Worm (Caenorhabditis elegans) whole organism, midembryonic: Measurements from ENCODE around the gene srj-14.
"Not testable (repeated sequence)": the region's sequence is repeated elsewhere in the genome, so short reads cannot be mapped to it uniquely, and the experiment has no call there.

ENCODE experiments used
- T22C8.4 ChIP-seq: fragments of 200-800 bp; sonication (Bioruptor generic); IDR thresholded peaks from 2 replicates; pipeline ENCODE4 v1.3.6; 2022; ENCODE audit warnings: missing genetic modification characterization, missing compliant biosample characterization
- cog-1 ChIP-seq: sonication (generic microtip); optimal IDR thresholded peaks from 2 replicates; lab custom pipeline; 2016; ENCODE audit warnings: missing genetic modification characterization, missing compliant biosample characterization
- flt-1 ChIP-seq: fragments of 200-800 bp; sonication (Bioruptor generic); IDR thresholded peaks from 2 replicates; pipeline ENCODE4 v1.3.6; 2022; ENCODE audit warnings: missing genetic modification characterization, missing compliant biosample characterization
- klf-2 ChIP-seq: fragments of 200-800 bp; sonication (Bioruptor generic); conservative IDR thresholded peaks from 2 replicates; pipeline ENCODE4 v1.3.6; 2022; ENCODE audit warnings: missing genetic modification reagents, missing genetic modification characterization, missing compliant biosample characterization
- med-1 ChIP-seq: sonication (generic microtip); optimal IDR thresholded peaks from 2 replicates; lab custom pipeline; 2017; ENCODE audit warnings: missing genetic modification characterization, mild to moderate bottlenecking, missing compliant biosample characterization, antibody characterized with exemption, missing genetic modification reagents; ENCODE audit not compliant: insufficient read depth
- ref-1 ChIP-seq: fragments of 200-800 bp; sonication (Bioruptor generic); conservative IDR thresholded peaks from 2 replicates; pipeline ENCODE4 v1.3.6; 2022; ENCODE audit warnings: missing genetic modification reagents, missing genetic modification characterization, missing compliant biosample characterization
- tab-1 ChIP-seq: fragments of 200-800 bp; sonication (Bioruptor generic); IDR thresholded peaks from 2 replicates; pipeline ENCODE4 v1.3.6; 2022; ENCODE audit warnings: missing genetic modification characterization, missing compliant biosample characterization
- ztf-23 ChIP-seq: fragments of 200-800 bp; sonication (Bioruptor generic); IDR thresholded peaks from 2 replicates; pipeline ENCODE4 v1.3.6; 2022; ENCODE audit warnings: missing genetic modification reagents, missing genetic modification characterization, missing compliant biosample characterization
- ztf-29 ChIP-seq: fragments of 200-800 bp; sonication (Bioruptor generic); IDR thresholded peaks from 2 replicates; pipeline ENCODE4 v1.3.6; 2022; ENCODE audit warnings: missing genetic modification reagents, missing genetic modification characterization, missing compliant biosample characterization

srj-14 gene

DNA sequence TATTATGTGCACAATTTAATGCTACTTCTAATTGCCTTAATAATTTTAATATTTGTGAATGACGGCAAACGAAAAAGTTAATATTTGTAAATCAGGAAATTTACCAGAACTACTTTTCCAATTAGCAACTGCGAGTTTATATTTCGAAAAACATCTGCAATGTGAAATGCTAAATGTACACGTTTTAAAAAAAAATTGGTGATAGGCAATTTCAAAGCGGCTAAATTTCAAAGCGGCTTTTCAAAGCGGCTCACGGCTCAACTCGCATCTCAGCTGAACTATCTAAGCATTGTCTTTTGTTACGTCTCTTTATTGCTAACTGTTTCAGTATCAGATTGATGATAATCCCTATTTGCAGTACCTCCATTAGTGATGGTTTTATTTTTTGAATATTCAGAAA is 29.7 kb upstream of the srj-14 start, which contains the start of gene srh-187:
srh-187 (minus strand) TSS at position 101 of the 400 bp plus-strand sequence.
- TF ChIP-seq ref-1 (GFP tag; lab: Robert Waterston, UW): no peak
- no peak for TF ChIP-seq klf-2 (GFP tag; lab: Robert Waterston, UW)
- no peak for TF ChIP-seq ztf-23 (GFP tag; lab: Robert Waterston, UW)
- no peak for TF ChIP-seq cog-1 (tag; lab: Kevin White, UChicago)
- TF ChIP-seq T22C8.4 (GFP tag; lab: Robert Waterston, UW): no peak
- no peak for TF ChIP-seq tab-1 (GFP tag; lab: Robert Waterston, UW)
- no peak for TF ChIP-seq flt-1
- no peak for TF ChIP-seq ztf-29 (GFP tag; lab: Robert Waterston, UW)
- no peak for TF ChIP-seq med-1 (GFP tag; lab: Kevin White, UChicago)

DNA sequence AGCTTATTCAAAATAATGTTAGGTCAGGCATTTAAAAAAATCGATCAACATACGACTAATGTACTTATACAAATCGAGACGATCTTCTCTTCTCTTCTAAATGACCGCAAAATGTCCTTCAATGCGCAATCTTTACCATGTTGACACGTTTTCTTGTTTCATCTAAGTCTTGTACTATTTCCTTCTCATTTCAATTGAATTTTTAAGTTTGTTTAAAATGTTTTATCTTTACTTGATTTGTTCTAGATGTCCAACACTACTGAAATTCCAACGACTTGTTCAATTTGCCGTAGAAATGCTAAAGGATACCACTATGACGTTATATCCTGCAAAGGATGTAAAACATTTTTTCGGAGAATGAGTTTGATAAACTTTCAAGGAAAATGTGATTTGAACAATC is 27.6 kb upstream of the srj-14 start, which contains the start of the genes nhr-263 and nhr-148:
nhr-263 (minus strand) TSS at position 101 of the 400 bp plus-strand sequence.
nhr-148 (plus strand) TSS at position 215 of the 400 bp plus-strand sequence.
- TF ChIP-seq med-1 (GFP tag; lab: Kevin White, UChicago): no peak
- TF ChIP-seq cog-1 (tag; lab: Kevin White, UChicago): no peak
- TF ChIP-seq klf-2 (GFP tag; lab: Robert Waterston, UW): no peak

DNA sequence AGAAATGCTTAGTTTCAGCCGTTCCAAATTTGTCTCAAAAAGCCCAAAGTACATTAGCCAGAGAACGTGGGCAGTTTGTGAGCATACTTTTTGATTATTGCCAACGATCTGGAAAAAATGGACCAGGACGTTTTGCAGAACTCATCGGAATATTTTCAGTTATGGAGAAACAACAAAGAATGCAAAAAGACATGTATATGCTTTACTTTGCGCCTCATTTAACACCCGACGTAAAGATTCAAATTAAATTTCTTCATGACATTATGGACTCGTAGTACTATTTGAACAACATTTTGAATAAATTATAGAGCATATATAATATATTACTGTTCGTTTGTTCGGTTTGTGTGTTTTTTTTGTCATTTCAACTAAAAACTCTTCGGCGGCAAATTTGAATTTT is 26.0 kb upstream of the srj-14 start, which contains the start of gene srh-244:
srh-244 (plus strand) TSS at position 301 of the 400 bp plus-strand sequence.
- TF ChIP-seq ref-1 (GFP tag; lab: Robert Waterston, UW): no peak
- no peak for TF ChIP-seq T22C8.4 (GFP tag; lab: Robert Waterston, UW)
- TF ChIP-seq tab-1 (GFP tag; lab: Robert Waterston, UW): no peak
- no peak for TF ChIP-seq ztf-29 (GFP tag; lab: Robert Waterston, UW)
- TF ChIP-seq med-1 (GFP tag; lab: Kevin White, UChicago): no peak
- TF ChIP-seq ztf-23 (GFP tag; lab: Robert Waterston, UW): no peak
- TF ChIP-seq cog-1 (tag; lab: Kevin White, UChicago): no peak
- no peak for TF ChIP-seq klf-2 (GFP tag; lab: Robert Waterston, UW)
- no peak for TF ChIP-seq flt-1

DNA sequence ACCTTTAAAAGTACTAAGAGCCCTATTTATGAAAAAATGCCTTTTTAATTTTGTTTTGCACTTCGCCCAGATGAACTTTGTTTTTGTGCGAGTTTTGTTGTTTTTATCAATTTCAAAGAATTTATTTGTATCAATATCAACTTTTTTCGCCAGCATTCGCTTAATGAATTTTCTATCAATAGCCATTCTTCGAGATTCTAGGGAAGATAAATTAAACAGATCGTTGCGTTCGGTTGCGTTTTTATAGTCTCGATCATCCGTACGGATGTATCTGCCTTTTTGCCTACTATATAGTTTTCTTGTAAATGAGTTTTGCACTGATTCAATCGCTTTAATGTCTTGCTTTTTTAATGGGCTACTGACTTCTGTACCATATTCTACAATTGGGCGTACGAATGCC is 24.0 kb upstream of the srj-14 start, which contains the start of gene nhr-147:
nhr-147 (plus strand) TSS at position 301 of the 400 bp plus-strand sequence.
- TF ChIP-seq flt-1; med-1 (GFP tag; lab: Kevin White, UChicago); ztf-29 (GFP tag; lab: Robert Waterston, UW): not testable (repeated sequence)

DNA sequence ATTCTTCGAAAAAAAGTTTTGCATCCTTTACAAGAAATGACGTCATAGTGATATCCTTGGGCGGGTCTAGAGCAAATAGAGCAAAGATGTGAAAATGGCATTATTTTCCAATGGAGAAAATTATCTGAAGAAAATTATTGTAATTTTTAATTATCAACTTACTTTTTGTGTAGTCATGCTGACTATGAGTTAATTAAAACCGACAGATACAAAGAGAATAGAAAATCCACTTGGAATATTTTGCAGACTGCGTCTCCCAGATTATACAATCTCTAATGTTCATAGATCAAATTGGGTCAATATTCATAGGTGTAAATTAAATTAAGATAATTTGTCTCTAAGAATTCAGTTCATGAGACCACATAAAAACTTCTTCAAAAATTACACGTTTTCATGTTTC is 20.0 kb upstream of the srj-14 start, which contains the start of gene nhr-149:
nhr-149 (minus strand) TSS at position 101 of the 400 bp plus-strand sequence.
- no peak for TF ChIP-seq ztf-29 (GFP tag; lab: Robert Waterston, UW)
- no peak for TF ChIP-seq tab-1 (GFP tag; lab: Robert Waterston, UW)
- no peak for TF ChIP-seq cog-1 (tag; lab: Kevin White, UChicago)
- no peak for TF ChIP-seq klf-2 (GFP tag; lab: Robert Waterston, UW)
- no peak for TF ChIP-seq flt-1
- TF ChIP-seq ref-1 (GFP tag; lab: Robert Waterston, UW): no peak
- no peak for TF ChIP-seq med-1 (GFP tag; lab: Kevin White, UChicago)
- no peak for TF ChIP-seq ztf-23 (GFP tag; lab: Robert Waterston, UW)
- no peak for TF ChIP-seq T22C8.4 (GFP tag; lab: Robert Waterston, UW)

DNA sequence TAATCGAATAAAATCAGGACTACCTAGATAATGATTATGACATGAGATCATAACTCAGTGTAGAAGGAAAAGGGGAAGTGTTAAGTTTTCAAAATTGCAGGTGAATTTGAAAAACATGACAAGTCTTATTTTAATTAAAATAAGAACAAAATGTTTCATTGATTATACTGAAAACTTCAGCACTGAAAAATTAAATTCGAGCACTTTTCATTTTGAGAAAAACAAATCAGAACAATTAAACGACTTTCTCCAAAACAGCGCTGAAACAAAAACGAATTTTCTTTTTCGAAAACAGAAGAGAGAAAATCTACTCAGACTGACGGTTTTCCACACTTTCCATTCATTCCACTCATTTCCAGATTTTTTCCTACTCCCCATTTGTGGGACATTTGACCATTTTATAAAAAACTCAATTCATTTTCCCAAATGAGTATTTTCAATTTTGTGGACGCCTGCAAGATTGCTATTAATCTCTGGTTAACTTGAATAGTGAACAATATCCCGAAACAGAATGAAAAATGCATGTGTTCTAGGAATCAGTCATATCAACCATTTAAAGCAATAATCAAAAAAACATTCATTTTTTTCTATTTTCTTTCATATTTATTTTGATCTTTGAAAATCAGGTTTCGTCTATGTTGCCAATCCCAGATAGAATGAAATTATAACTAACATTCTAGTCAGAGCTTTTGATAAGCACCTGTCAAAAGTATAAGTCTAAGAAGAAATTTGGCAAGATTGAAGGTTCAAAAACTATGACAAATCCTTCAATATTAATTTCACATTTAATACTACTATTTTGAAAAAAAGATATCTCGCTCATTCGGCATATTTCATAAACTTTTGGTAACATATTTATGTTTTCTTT is 17.1 kb upstream of the srj-14 start, which contains the start of the genes srh-231 and srh-275:
srh-231 (minus strand) TSS at position 51 of the 868 bp plus-strand sequence.
srh-275 (plus strand) TSS at position 818 of the 868 bp plus-strand sequence.
- no peak for TF ChIP-seq med-1 (GFP tag; lab: Kevin White, UChicago)
- no peak for TF ChIP-seq klf-2 (GFP tag; lab: Robert Waterston, UW)
- TF ChIP-seq flt-1: no peak
- no peak for TF ChIP-seq tab-1 (GFP tag; lab: Robert Waterston, UW)
- no peak for TF ChIP-seq T22C8.4 (GFP tag; lab: Robert Waterston, UW)
- TF ChIP-seq ztf-29 (GFP tag; lab: Robert Waterston, UW): no peak
- TF ChIP-seq ref-1 (GFP tag; lab: Robert Waterston, UW): no peak
- TF ChIP-seq cog-1 (tag; lab: Kevin White, UChicago): no peak
- TF ChIP-seq ztf-23 (GFP tag; lab: Robert Waterston, UW): no peak

DNA sequence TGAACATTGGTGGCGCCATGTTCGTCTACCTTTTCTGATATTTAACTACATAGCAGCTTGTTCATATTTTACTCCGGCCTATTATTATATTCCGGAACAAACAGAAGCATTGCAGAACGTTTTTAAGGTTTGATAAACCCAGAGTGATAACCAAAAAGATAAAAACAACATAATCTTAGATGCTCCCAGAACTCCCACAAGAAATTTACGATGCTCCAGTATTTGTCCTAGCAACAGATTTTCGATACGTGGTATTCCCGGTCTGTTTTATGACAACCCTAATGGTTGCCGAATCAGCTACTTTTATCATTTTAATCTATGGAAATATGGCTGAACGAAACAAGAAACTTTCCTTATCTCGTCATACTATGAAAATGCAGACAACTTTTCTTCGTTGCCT is 15.9 kb upstream of the srj-14 start:
- TF ChIP-seq klf-2 (GFP tag; lab: Robert Waterston, UW) (no peak), tab-1 (GFP tag; lab: Robert Waterston, UW) (no peak), ref-1 (GFP tag; lab: Robert Waterston, UW) (no peak), med-1 (GFP tag; lab: Kevin White, UChicago) (no peak), flt-1 (no peak), cog-1 (tag; lab: Kevin White, UChicago) (no peak), ztf-29 (GFP tag; lab: Robert Waterston, UW) (no peak), ztf-23 (GFP tag; lab: Robert Waterston, UW) (no peak), T22C8.4 (GFP tag; lab: Robert Waterston, UW) (no peak)

DNA sequence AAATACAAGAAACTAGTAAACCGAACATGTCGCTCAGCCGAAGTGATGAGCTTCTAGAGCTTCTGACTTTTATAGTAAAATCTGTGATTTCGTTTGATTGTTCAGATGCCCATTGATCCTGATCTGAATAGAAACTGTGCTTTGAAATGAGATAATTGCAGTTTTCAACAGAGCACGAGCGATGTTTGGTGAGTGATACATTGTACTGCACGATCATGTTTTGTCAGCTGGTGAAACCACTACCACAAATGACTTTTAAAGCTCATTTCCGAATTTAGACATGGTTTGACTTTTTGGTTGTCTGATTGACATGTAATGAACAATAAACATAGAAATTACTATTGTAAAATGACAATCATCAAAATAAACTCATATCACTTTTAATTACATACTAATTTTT is 14.0 kb upstream of the srj-14 start, which contains the start of gene tag-293:
tag-293 (minus strand) TSS at position 101 of the 400 bp plus-strand sequence.
- no peak for TF ChIP-seq T22C8.4 (GFP tag; lab: Robert Waterston, UW)

DNA sequence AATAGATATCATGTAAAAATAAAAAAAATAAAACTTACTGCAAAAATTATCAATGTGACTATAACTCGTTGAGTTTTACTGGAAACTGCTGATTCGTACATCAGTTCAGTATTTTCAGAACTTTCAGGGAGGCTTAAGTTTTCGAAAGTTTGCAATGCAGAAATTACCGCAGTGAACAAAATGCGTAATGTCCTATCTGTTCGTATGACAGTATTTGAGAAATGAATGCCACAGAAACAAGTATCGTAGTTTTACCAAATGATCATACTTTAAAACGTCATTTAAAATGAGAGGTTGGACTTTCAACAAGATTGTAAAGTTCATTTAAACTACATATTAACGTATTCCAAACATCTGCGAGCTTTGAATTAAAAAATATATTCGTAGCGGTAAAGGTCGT is 12.8 kb upstream of the srj-14 start, which contains the start of gene C03G6.21:
C03G6.21 (minus strand) TSS at position 101 of the 400 bp plus-strand sequence.
- TF ChIP-seq tab-1 (GFP tag; lab: Robert Waterston, UW) (no peak), T22C8.4 (GFP tag; lab: Robert Waterston, UW) (no peak), med-1 (GFP tag; lab: Kevin White, UChicago) (no peak), ref-1 (GFP tag; lab: Robert Waterston, UW) (no peak), ztf-23 (GFP tag; lab: Robert Waterston, UW) (no peak), cog-1 (tag; lab: Kevin White, UChicago) (no peak)
